Fruit fly (Drosophila melanogaster) Kc167 (cell line): ENCODE results near the gene CG32436.

Experiments used
- Myc ChIP-seq: fragments of >200 bp; optimal IDR thresholded peaks from 2 replicates; lab custom pipeline; 2017; ENCODE audit warnings: missing external identifiers
- Sin3A ChIP-seq: fragments of >200 bp; optimal IDR thresholded peaks from 2 replicates; lab custom pipeline; 2018; ENCODE audit warnings: missing external identifiers
- h ChIP-seq: fragments of >200 bp; optimal IDR thresholded peaks from 3 replicates; lab custom pipeline; 2018; ENCODE audit warnings: missing external identifiers
- ttk ChIP-seq: sonication (Bioruptor generic); optimal IDR thresholded peaks from 2 replicates; lab custom pipeline; 2017; ENCODE audit warnings: missing external identifiers

DNA sequence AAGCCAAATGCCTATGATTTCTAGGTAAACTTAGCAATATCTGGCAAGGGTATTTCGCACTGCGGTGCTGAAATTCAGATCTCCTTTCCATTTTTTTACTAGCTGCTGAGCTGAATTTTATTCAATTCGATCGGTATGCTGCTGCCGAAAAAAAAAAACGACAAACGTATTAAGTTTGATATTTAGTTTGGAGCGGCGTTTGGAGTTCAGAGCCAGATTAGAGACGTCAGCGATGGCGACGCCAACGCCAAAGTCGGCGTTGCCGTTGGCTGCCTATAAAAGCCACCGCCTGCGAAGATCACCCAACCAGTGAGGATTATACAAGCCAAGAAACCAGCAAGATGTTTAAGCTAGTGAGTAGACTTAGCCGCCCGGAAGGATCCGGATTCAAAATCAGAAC, 43.6 kb upstream of the CG32436 start, which contains the start of gene Cpr78Cc:
- TF ChIP-seq h, result no peak
- no peak for TF ChIP-seq Myc (lab: Kevin White, UChicago)
- no peak for TF ChIP-seq ttk (lab: Kevin White, UChicago)
- TF ChIP-seq Sin3A (lab: Kevin White, UChicago), result no peak
